Worm (Caenorhabditis elegans) whole organism, midembryonic: ENCODE measurements around the gene skr-18.

Experiments used
- flt-1 ChIP-seq: fragments of 200-800 bp; sonication (Bioruptor generic); IDR thresholded peaks from 2 replicates; pipeline ENCODE4 v1.3.6; 2022; ENCODE audit warnings: missing genetic modification characterization, missing compliant biosample characterization
- klf-2 ChIP-seq: fragments of 200-800 bp; sonication (Bioruptor generic); conservative IDR thresholded peaks from 2 replicates; pipeline ENCODE4 v1.3.6; 2022; ENCODE audit warnings: missing genetic modification reagents, missing genetic modification characterization, missing compliant biosample characterization
- med-1 ChIP-seq: sonication (generic microtip); optimal IDR thresholded peaks from 2 replicates; lab custom pipeline; 2017; ENCODE audit warnings: missing genetic modification characterization, mild to moderate bottlenecking, missing compliant biosample characterization, antibody characterized with exemption, missing genetic modification reagents; ENCODE audit not compliant: insufficient read depth
- ref-1 ChIP-seq: fragments of 200-800 bp; sonication (Bioruptor generic); conservative IDR thresholded peaks from 2 replicates; pipeline ENCODE4 v1.3.6; 2022; ENCODE audit warnings: missing genetic modification reagents, missing genetic modification characterization, missing compliant biosample characterization
- tab-1 ChIP-seq: fragments of 200-800 bp; sonication (Bioruptor generic); IDR thresholded peaks from 2 replicates; pipeline ENCODE4 v1.3.6; 2022; ENCODE audit warnings: missing genetic modification characterization, missing compliant biosample characterization
- ztf-23 ChIP-seq: fragments of 200-800 bp; sonication (Bioruptor generic); IDR thresholded peaks from 2 replicates; pipeline ENCODE4 v1.3.6; 2022; ENCODE audit warnings: missing genetic modification reagents, missing genetic modification characterization, missing compliant biosample characterization
- ztf-29 ChIP-seq: fragments of 200-800 bp; sonication (Bioruptor generic); IDR thresholded peaks from 2 replicates; pipeline ENCODE4 v1.3.6; 2022; ENCODE audit warnings: missing genetic modification reagents, missing genetic modification characterization, missing compliant biosample characterization

DNA sequence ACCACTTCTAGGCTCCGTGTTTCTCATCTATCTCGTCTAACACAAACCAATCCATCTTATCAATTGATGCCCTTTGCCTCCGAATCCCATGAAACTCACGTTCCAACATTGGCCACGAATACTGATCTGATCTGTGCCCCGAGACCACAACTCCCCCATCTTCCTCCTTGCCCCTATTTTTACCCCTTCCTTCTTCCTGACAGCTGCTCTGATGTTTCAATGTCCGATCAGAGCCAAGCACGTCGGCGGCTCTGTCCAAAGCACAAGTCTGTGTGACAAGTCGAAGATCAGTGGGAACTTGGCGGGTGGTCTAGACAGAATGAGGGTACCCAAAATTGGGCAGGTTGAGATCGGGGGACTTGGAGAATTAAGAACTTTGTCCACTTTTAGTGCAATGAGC, 48.9 kb downstream of the skr-18 start:
- TF ChIP-seq ztf-23 (GFP tag; lab: Robert Waterston, UW) (no peak), ztf-29 (GFP tag; lab: Robert Waterston, UW) (no peak), tab-1 (GFP tag; lab: Robert Waterston, UW) (no peak), flt-1 (no peak), ref-1 (no peak), klf-2 (GFP tag; lab: Robert Waterston, UW) (no peak), med-1 (no peak)
